Worm (Caenorhabditis elegans) whole organism, L1 larva: Measurements from ENCODE around the gene T28B11.1.

Source experiments
- C16A3.4 ChIP-seq: fragments of 150-350 bp; optimal IDR thresholded peaks from 2 replicates; lab custom pipeline; 2014; ENCODE audit warnings: missing biosample characterization, missing genetic modification characterization
- Y116A8C.19 ChIP-seq: sonication (generic microtip); optimal IDR thresholded peaks from 2 replicates; lab custom pipeline; 2016; ENCODE audit warnings: missing compliant biosample characterization, missing genetic modification characterization, borderline replicate concordance
- ceh-8 ChIP-seq: fragments of 200-800 bp; sonication (Bioruptor generic); optimal IDR thresholded peaks from 2 replicates; lab custom pipeline; 2018; ENCODE audit warnings: mild to moderate bottlenecking, missing genetic modification characterization, moderate library complexity, missing compliant biosample characterization
- dpl-1 ChIP-seq, 3 experiments: fragments of 150-350 bp in 2 of 3; sonication (generic microtip) in 1 of 3; optimal IDR thresholded peaks; 2 replicates each; lab custom pipeline; 2014 to 2017; ENCODE audit warnings: missing biosample characterization in 3 of 3, missing genetic modification characterization in 3 of 3, missing genetic modification reagents in 3 of 3
- dsc-1 ChIP-seq: sonication (generic microtip); optimal IDR thresholded peaks from 2 replicates; lab custom pipeline; 2016; ENCODE audit warnings: mild to moderate bottlenecking, missing genetic modification characterization, missing compliant biosample characterization
- efl-3 ChIP-seq: fragments of 200-800 bp; sonication (Bioruptor generic); optimal IDR thresholded peaks from 2 replicates; lab custom pipeline; 2018; ENCODE audit warnings: mild to moderate bottlenecking, missing genetic modification characterization, missing compliant biosample characterization
- egl-13 ChIP-seq: sonication (generic microtip); optimal IDR thresholded peaks from 2 replicates; lab custom pipeline; 2016; ENCODE audit warnings: missing genotype, missing genetic modification reagents, missing genetic modification characterization, missing compliant biosample characterization
- fkh-4 ChIP-seq: sonication (generic microtip); optimal IDR thresholded peaks from 2 replicates; lab custom pipeline; 2016; ENCODE audit warnings: missing compliant biosample characterization, missing genetic modification characterization, borderline replicate concordance
- fkh-8 ChIP-seq: sonication (generic microtip); optimal IDR thresholded peaks from 2 replicates; lab custom pipeline; 2016; ENCODE audit warnings: mild to moderate bottlenecking, missing genetic modification characterization, missing compliant biosample characterization
- grh-1 ChIP-seq: fragments of 200-800 bp; sonication (Bioruptor generic); IDR thresholded peaks from 2 replicates; pipeline ENCODE4 v1.3.6; 2022; ENCODE audit warnings: missing genetic modification reagents, missing genetic modification characterization, missing compliant biosample characterization
- hlh-17 ChIP-seq: fragments of 200-800 bp; sonication (Bioruptor generic); optimal IDR thresholded peaks from 2 replicates; lab custom pipeline; 2018; ENCODE audit warnings: missing genetic modification characterization, mild to moderate bottlenecking, missing compliant biosample characterization, moderate library complexity, borderline replicate concordance
- hlh-4 ChIP-seq: sonication (generic microtip); optimal IDR thresholded peaks from 2 replicates; lab custom pipeline; 2016; ENCODE audit warnings: mild to moderate bottlenecking, missing genetic modification characterization, missing compliant biosample characterization
- hpl-2 ChIP-seq: fragments of 150-350 bp; optimal IDR thresholded peaks from 2 replicates; lab custom pipeline; 2014; ENCODE audit warnings: missing biosample characterization, missing genetic modification reagents, missing genetic modification characterization
- jun-1 ChIP-seq: fragments of 150-350 bp; optimal IDR thresholded peaks from 2 replicates; lab custom pipeline; 2014; ENCODE audit warnings: missing biosample characterization, missing genetic modification reagents, missing genetic modification characterization
- lin-13 ChIP-seq: fragments of 150-350 bp; optimal IDR thresholded peaks from 2 replicates; lab custom pipeline; 2014; ENCODE audit warnings: missing biosample characterization, missing genetic modification reagents, missing genetic modification characterization
- lin-14 ChIP-seq: fragments of 200-800 bp; sonication (Bioruptor generic); optimal IDR thresholded peaks from 2 replicates; lab custom pipeline; 2018; ENCODE audit warnings: mild to moderate bottlenecking, missing genetic modification characterization, moderate library complexity, missing compliant biosample characterization
- lir-3 ChIP-seq: sonication (generic microtip); optimal IDR thresholded peaks from 2 replicates; lab custom pipeline; 2016; ENCODE audit warnings: mild to moderate bottlenecking, missing genetic modification characterization, moderate library complexity, missing compliant biosample characterization; ENCODE audit not compliant: poor library complexity
- lsy-2 ChIP-seq, 2 experiments: fragments of 150-350 bp; optimal IDR thresholded peaks; 2 replicates each; lab custom pipeline; 2014; ENCODE audit warnings: missing biosample characterization in 2 of 2, missing genetic modification characterization in 2 of 2
- mep-1 ChIP-seq: fragments of 150-350 bp; optimal IDR thresholded peaks from 2 replicates; lab custom pipeline; 2014; ENCODE audit warnings: missing biosample characterization, missing genetic modification characterization
- nhr-20 ChIP-seq: sonication (generic microtip); optimal IDR thresholded peaks from 2 replicates; lab custom pipeline; 2016; ENCODE audit warnings: mild to moderate bottlenecking, missing genetic modification characterization, missing compliant biosample characterization
- nhr-47 ChIP-seq: sonication (generic microtip); optimal IDR thresholded peaks from 2 replicates; lab custom pipeline; 2016; ENCODE audit warnings: mild to moderate bottlenecking, missing genetic modification characterization, moderate library complexity, missing compliant biosample characterization
- nhr-71 ChIP-seq: sonication (generic microtip); optimal IDR thresholded peaks from 2 replicates; lab custom pipeline; 2016; ENCODE audit warnings: mild to moderate bottlenecking, missing genetic modification characterization, moderate library complexity, missing compliant biosample characterization
- nhr-76 ChIP-seq: sonication (generic microtip); optimal IDR thresholded peaks from 2 replicates; lab custom pipeline; 2017; ENCODE audit warnings: missing biosample characterization, missing genetic modification characterization
- nhr-84 ChIP-seq: sonication (generic microtip); optimal IDR thresholded peaks from 2 replicates; lab custom pipeline; 2017; ENCODE audit warnings: missing biosample characterization, missing genetic modification characterization
- snpc-4 ChIP-seq: fragments of 150-350 bp; optimal IDR thresholded peaks from 2 replicates; lab custom pipeline; 2014; ENCODE audit warnings: missing biosample characterization, missing genetic modification characterization
- sptf-1 ChIP-seq: fragments of 150-350 bp; optimal IDR thresholded peaks from 2 replicates; lab custom pipeline; 2014; ENCODE audit warnings: missing biosample characterization, missing genetic modification characterization
- sup-37 ChIP-seq: fragments of 200-800 bp; sonication (Bioruptor generic); optimal IDR thresholded peaks from 2 replicates; lab custom pipeline; 2018; ENCODE audit warnings: mild to moderate bottlenecking, missing genetic modification characterization, missing compliant biosample characterization
- tbx-2 ChIP-seq: sonication (generic microtip); optimal IDR thresholded peaks from 2 replicates; lab custom pipeline; 2016; ENCODE audit warnings: missing genetic modification characterization, missing compliant biosample characterization
- unc-30 ChIP-seq: sonication (generic microtip); optimal IDR thresholded peaks from 2 replicates; lab custom pipeline; 2017; ENCODE audit warnings: missing biosample characterization, missing genetic modification characterization
- unc-62 ChIP-seq: fragments of 150-350 bp; optimal IDR thresholded peaks from 2 replicates; lab custom pipeline; 2014; ENCODE audit warnings: missing biosample characterization, missing genetic modification reagents, missing genetic modification characterization
- unc-86 ChIP-seq: sonication (generic microtip); optimal IDR thresholded peaks from 2 replicates; lab custom pipeline; 2016; ENCODE audit warnings: missing genetic modification characterization, missing compliant biosample characterization
- vab-15 ChIP-seq: sonication (generic microtip); optimal IDR thresholded peaks from 2 replicates; lab custom pipeline; 2017; ENCODE audit warnings: missing genotype, mild to moderate bottlenecking, missing genetic modification characterization, missing compliant biosample characterization
- zag-1 ChIP-seq: fragments of 150-350 bp; optimal IDR thresholded peaks from 2 replicates; lab custom pipeline; 2014; ENCODE audit warnings: missing biosample characterization, missing genetic modification characterization

Gene T28B11.1

DNA sequence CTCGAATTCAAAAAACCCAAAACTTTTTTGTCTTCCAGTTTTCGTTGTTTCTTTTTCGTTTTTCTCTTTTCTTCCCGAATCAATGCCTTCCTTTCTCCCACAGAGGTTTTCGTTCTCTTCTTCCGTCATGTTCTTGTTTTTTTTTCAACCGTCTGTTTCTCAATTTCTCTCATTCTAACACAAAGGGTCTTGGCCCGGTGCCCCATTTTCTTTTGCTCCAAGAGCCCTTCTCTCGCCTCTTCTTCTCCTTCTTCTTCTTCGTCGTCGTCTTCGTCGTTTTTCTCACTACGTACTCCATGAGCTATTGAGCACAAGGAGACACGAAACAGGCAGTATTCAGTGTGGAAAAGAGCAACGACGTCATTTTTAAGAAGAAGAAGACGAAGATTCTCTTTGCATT, 54.8 kb downstream of the T28B11.1 start (continued):
- no peak for TF ChIP-seq fkh-4 (tag; lab: Kevin White, UChicago)
- TF ChIP-seq hpl-2 (GFP tag; lab: Kevin White, UChicago), result no peak
- peak in 1 of 3 experiments; percentile 12 for TF ChIP-seq dpl-1 (GFP tag; optimal IDR thresholded peaks at IDR 0.05; lab: Kevin White, UChicago)
- no peak for TF ChIP-seq unc-30 (tag; lab: Kevin White, UChicago)
- TF ChIP-seq snpc-4, result no peak
- TF ChIP-seq jun-1 (tag; lab: Kevin White, UChicago), result no peak
- no peak for TF ChIP-seq vab-15 (tag; lab: Kevin White, UChicago)

DNA sequence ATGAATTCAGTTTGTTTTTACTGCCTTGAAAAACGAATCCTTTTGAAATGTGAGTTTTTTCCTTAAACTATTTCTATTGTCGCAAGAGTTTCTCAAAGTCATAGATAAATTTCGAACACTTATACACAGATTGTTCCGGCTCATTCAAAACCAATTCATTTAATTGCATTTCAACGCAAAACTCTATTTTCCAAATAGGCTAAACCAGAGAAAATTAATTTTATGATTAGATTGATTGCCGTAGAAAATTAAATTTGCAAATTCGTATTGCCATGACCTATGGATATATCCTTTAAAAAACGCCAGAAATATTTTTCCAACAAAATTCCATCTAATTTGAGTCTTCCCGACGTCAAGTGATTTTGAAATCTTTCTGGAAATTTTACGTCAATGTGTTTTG, 56.2 kb downstream of the T28B11.1 start:
- no peak for TF ChIP-seq hlh-4
- TF ChIP-seq lin-13, result no peak
- TF ChIP-seq unc-86 (tag; lab: Kevin White, UChicago), result no peak
- TF ChIP-seq sup-37 (GFP tag; lab: Kevin White, UChicago), result no peak
- TF ChIP-seq hlh-17 (GFP tag; lab: Kevin White, UChicago), result no peak
- TF ChIP-seq lin-14 (GFP tag; lab: Kevin White, UChicago), result peak; percentile 29
- TF ChIP-seq grh-1 (GFP tag; lab: Robert Waterston, UW), result no peak
- no peak for TF ChIP-seq Y116A8C.19 (tag; lab: Kevin White, UChicago)
- peak; percentile 15 for TF ChIP-seq nhr-71 (tag; lab: Kevin White, UChicago)
- no peak for TF ChIP-seq C16A3.4
- peak; percentile 4 for TF ChIP-seq dsc-1 (tag; lab: Kevin White, UChicago)
- TF ChIP-seq fkh-8, result no peak
- no peak for TF ChIP-seq mep-1
- no peak for TF ChIP-seq nhr-20 (tag; lab: Kevin White, UChicago)

DNA sequence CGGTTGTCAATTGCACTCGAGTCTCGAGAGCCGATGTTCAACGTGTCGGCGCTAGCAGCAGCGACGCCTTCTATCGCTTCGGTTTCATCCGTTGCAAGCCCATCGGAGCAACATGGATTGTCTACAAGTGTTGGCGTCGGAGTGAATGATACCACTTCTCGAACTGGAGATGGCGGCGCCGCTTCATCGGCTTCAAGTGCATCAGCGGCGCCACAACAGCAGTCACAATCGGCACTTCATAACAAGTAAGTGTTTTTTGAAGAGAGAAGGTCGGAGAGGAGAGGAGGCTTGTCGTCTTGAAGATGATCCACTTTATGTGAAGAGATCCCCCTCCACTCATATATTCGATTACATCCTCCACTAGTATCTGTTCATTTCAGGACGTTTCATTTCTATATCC, 59.6 kb downstream of the T28B11.1 start:
- no peak for TF ChIP-seq nhr-84 (tag; lab: Kevin White, UChicago)
- TF ChIP-seq unc-62, result no peak
- peak; percentile 16 for TF ChIP-seq sup-37 (GFP tag; lab: Kevin White, UChicago)
- TF ChIP-seq lin-14 (GFP tag; lab: Kevin White, UChicago), result peak; percentile 39
- TF ChIP-seq nhr-20 (tag; lab: Kevin White, UChicago), result peak; percentile 13
- TF ChIP-seq hlh-4, result no peak
- TF ChIP-seq egl-13 (tag; lab: Kevin White, UChicago), result no peak
- TF ChIP-seq tbx-2, result peak; percentile 48
- 0 out of 2 replicates have a peak, but pooled peaks have one; percentile 34 for TF ChIP-seq grh-1 (GFP tag; lab: Robert Waterston, UW)

DNA sequence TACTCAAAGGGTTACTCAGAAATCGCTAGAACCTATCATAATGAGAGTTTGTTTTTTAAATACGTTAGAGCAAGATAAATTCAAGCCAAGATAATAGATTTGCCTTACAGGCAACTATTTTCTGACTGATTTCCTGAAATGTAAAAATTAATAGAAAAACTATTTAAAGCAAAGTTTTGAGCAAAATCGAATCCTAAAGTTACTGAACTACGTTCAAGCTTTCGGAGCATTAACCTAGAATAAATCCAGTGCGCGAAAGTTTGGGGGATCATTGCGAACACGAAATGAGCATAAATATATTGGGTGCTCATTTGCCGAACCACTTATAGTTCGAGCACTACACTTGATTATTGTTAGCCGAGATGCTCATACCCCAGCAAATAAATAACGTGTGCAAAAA, 60.6 kb downstream of the T28B11.1 start, which contains the start of gene ceh-22:
TSS of gene ceh-22 (plus strand) at position 301 of the 400 bp plus-strand sequence.
- TF ChIP-seq lsy-2 (tag; optimal IDR thresholded peaks at IDR 0.05; lab: Kevin White, UChicago), result no peak

DNA sequence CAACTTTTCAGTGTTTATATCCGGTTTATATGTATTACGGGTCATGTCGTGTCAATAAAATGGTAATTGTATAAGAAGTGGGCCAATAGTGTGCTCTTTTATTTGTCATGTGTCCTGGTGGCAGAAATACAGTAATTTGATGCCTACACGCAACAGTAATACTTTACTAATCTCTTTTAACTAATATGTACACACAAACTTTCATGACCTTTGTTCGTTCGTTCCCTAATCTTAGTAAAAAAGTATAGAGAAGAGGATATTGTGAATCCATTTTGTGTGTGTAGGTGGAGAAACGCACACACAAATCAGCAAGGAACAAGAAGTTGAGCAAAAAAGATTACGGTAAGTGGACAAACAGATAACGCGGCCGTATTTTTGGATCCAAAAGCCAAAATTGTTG, 61.4 kb downstream of the T28B11.1 start:
- TF ChIP-seq efl-3 (GFP tag; lab: Kevin White, UChicago) (no peak), nhr-71 (tag; lab: Kevin White, UChicago) (no peak), sptf-1 (tag; lab: Kevin White, UChicago) (no peak), ceh-8 (GFP tag; lab: Kevin White, UChicago) (no peak), nhr-76 (tag; lab: Kevin White, UChicago) (no peak), nhr-47 (tag; lab: Kevin White, UChicago) (no peak), unc-30 (tag; lab: Kevin White, UChicago) (no peak), lir-3 (tag; lab: Kevin White, UChicago) (no peak), snpc-4 (no peak), zag-1 (no peak), lin-13 (no peak)
